Worm (Caenorhabditis elegans) whole organism, L4/young adult: ENCODE measurements around the gene bed-1.

Experiments
- W03F9.2 ChIP-seq: fragments of 150-350 bp; optimal IDR thresholded peaks from 2 replicates; lab custom pipeline; 2014; ENCODE audit warnings: missing biosample characterization, missing genetic modification characterization
- him-1 ChIP-seq: sonication (generic microtip); optimal IDR thresholded peaks from 2 replicates; lab custom pipeline; 2016; ENCODE audit warnings: missing genotype, missing genetic modification reagents, missing genetic modification characterization, missing compliant biosample characterization

ce11 chrV:19136206-19136605 is 11.5 kb upstream of the bed-1 start, which contains the start of gene Y39B6A.9:
- TF ChIP-seq W03F9.2, result no peak
- no peak for TF ChIP-seq him-1 (tag; lab: Kevin White, UChicago)
